Fruit fly (Drosophila melanogaster): Measurements from ENCODE around the gene ine.

DNA sequence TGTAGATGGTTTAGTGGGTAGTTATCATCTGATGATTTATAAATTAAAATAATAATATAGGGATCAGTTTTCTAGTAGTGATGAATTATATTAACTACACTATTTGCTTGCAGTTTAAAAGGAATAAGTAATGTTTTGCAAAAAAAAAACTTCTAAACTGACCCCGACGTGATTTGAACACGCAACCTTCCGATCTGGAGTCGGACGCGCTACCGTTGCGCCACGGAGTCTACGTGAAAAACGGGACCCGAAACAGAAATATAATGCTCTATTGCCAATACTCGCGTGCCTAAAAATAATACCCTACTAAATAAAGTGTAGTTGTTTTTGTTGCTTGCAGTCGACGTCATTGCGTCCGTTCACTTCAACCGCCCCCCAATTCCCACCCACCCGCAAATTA is 58.0 kb downstream of the ine start:
- TF ChIP-seq toe (GFP tag; optimal IDR thresholded peaks at IDR 0.05) (no peak), bab1 (GFP tag; optimal IDR thresholded peaks at IDR 0.05) (no peak), CG1620 (GFP tag; optimal IDR thresholded peaks at IDR 0.05) (no peak), cic (GFP tag; optimal IDR thresholded peaks at IDR 0.05) (no peak), CG14711 (tag; optimal IDR thresholded peaks at IDR 0.05) (no peak), Crg-1 (GFP tag; optimal IDR thresholded peaks at IDR 0.05) (no peak), CG12768 (GFP tag; optimal IDR thresholded peaks at IDR 0.05) (no peak), pad (GFP tag; optimal IDR thresholded peaks at IDR 0.05) (no peak)
